Worm (Caenorhabditis elegans): Measurements from ENCODE around the gene ZK637.14.

ce11 chrIII:8904044-8904443 is 15.1 kb upstream of the ZK637.14 start, which contains the start of gene lin-9:
- TF ChIP-seq jun-1 (tag; optimal IDR thresholded peaks at IDR 0.05): peak; percentile 97
- TF ChIP-seq unc-62 (GFP tag; optimal IDR thresholded peaks at IDR 0.05): peak; percentile 44
- peak; percentile 83 for TF ChIP-seq ama-1 (optimal IDR thresholded peaks at IDR 0.05)
- no peak for TF ChIP-seq nhr-237 (tag; optimal IDR thresholded peaks at IDR 0.05)
- peak; percentile 98 for TF ChIP-seq pha-4 (tag; optimal IDR thresholded peaks at IDR 0.05)
- peak; percentile 48 for TF ChIP-seq ztf-4 (tag; optimal IDR thresholded peaks at IDR 0.05)
- TF ChIP-seq pqm-1 (tag; optimal IDR thresholded peaks at IDR 0.05): peak; percentile 35
- TF ChIP-seq elt-2 (tag; optimal IDR thresholded peaks at IDR 0.05): peak; percentile 78
- TF ChIP-seq elt-1 (tag; optimal IDR thresholded peaks at IDR 0.05): peak; percentile 53

Measured in whole organism, L3 larva.